Fruit fly (Drosophila melanogaster): ENCODE data around the gene ACXD.

DNA sequence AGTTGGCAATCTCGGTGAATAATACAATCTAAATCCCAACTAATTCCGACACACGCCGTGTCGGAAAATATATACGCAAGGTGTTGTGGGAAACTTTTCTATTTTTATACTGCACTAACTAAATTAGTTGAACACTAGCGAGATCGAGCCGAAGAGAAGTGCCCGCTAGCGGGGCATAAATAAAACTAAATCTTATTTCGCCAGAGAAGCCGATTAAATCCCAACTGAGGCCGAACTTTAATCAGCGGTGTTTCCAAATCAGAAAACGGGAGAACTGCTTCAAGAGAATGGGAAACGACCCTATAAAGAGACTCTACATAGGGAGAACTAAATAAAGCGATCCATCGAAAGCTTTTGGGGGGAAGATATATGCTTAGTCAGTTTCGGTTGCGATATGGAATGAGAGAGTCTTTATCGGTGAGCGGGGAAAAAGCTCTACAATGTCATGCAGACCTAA is 45.4 kb upstream of the ACXD start, which contains the start of gene CG5707:
- TF ChIP-seq CG8301 (tag; optimal IDR thresholded peaks at IDR 0.05), result no peak
- TF ChIP-seq CG10348 (GFP tag; IDR thresholded peaks at IDR 0.05), result no peak
- TF ChIP-seq CG4496 (GFP tag; IDR thresholded peaks at IDR 0.05), result no peak
